Fruit fly (Drosophila melanogaster): ENCODE results near the gene Obp22a.

Obp22a gene

DNA sequence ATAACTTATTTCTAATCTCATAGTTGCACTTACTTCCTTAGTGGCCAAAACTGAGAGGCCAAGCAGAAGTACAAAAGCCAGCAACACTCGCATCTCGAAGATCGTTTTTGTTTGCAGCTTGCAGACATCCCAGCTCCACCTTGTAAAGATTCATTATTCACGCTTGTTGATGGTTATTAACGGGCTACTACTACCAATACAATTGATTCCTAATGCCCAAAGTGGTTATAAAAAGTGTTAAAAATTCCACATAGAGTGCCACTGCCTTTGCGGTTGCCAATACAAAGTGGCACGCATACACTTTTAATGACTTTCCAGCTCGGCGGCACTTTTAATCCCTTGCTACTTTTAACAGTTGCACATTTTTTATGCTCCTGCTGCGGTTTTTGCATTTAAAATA lies at the start of gene Obp22a:
Gene Obp22a (minus strand): TSS at position 101 of the 400 bp plus-strand sequence.
- TF ChIP-seq acj6 (GFP tag; optimal IDR thresholded peaks at IDR 0.05) (no peak), CG3919 (GFP tag; optimal IDR thresholded peaks at IDR 0.05) (no peak), eg (GFP tag; IDR thresholded peaks at IDR 0.05) (no peak), Eip78C (GFP tag) (no peak), achi (GFP tag; optimal IDR thresholded peaks at IDR 0.05) (no peak), Blimp-1 (GFP tag; optimal IDR thresholded peaks at IDR 0.05) (no peak), CG4318 (GFP tag; optimal IDR thresholded peaks at IDR 0.05) (no peak), cyc (GFP tag; optimal IDR thresholded peaks at IDR 0.05) (no peak), CG6163 (GFP tag; IDR thresholded peaks at IDR 0.05) (no peak), Met (GFP tag; optimal IDR thresholded peaks at IDR 0.05) (no peak), spab (GFP tag; optimal IDR thresholded peaks at IDR 0.05) (no peak), Smox (GFP tag; optimal IDR thresholded peaks at IDR 0.05) (no peak)

- TF ChIP-seq vri (GFP tag; optimal IDR thresholded peaks at IDR 0.05), result peak; percentile 42
- TF ChIP-seq Hr39 (GFP tag; optimal IDR thresholded peaks at IDR 0.05), result no peak
- TF ChIP-seq pdm3 (GFP tag; optimal IDR thresholded peaks at IDR 0.05), result no peak
- no peak for TF ChIP-seq Sox102F (GFP tag; optimal IDR thresholded peaks at IDR 0.05)
Observed at dm6 chr2L:2039458-2039857, 47.5 kb upstream of the Obp22a start.

- TF ChIP-seq CG8319 (GFP tag; optimal IDR thresholded peaks at IDR 0.05) (no peak), vri (GFP tag; optimal IDR thresholded peaks at IDR 0.05) (peak; percentile 89)
Observed at dm6 chr2L:2038956-2039263, 47.0 kb upstream of the Obp22a start.

DNA sequence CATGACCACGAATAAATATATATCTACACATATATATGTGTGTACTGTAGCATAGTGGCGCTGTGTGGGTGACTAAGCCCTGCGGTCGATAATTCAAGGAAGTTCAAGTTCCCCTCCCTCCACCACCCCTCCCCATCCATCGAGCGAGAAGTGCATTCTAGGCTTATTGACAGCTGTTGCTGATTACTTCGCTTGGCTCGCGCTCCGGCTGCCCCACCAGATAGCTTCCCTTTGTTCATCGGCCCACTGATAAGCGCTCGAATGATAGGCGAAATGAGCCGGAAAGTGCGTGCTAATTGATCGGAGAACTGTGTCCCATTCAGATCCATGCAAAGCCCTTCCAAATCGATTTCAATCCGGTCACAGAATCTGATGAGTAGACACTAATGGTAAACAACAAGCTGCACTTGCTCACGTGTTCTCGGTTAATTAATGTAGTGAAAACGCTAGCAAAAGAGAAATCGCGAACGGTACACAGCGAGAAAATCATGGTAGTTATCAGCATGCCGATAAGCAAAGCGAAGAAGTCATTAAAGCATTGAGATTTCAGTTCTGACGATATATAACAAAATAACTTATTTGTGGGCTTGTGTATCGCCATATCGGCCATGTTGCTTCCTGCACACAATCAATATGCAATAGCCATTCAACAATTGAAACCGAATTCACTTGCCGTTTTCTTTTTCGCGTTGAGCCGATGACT lies 46.4 kb upstream of the Obp22a start:
- TF ChIP-seq CG15336 (GFP tag; IDR thresholded peaks at IDR 0.05) (no peak), Eip75B (GFP tag; optimal IDR thresholded peaks at IDR 0.05) (no peak), Gug (GFP tag; IDR thresholded peaks at IDR 0.05) (no peak), eg (GFP tag; IDR thresholded peaks at IDR 0.05) (0 out of 3 replicates have a peak, but pooled peaks have one; percentile 31), CG11294 (GFP tag; IDR thresholded peaks at IDR 0.05) (no peak), Met (GFP tag; optimal IDR thresholded peaks at IDR 0.05) (no peak), spab (GFP tag; optimal IDR thresholded peaks at IDR 0.05) (no peak), Blimp-1 (GFP tag; optimal IDR thresholded peaks at IDR 0.05) (no peak), CG3919 (GFP tag; optimal IDR thresholded peaks at IDR 0.05) (no peak), CG6854 (GFP tag; optimal IDR thresholded peaks at IDR 0.05) (no peak), Eip78C (GFP tag) (no peak), Ets96B (tag; optimal IDR thresholded peaks at IDR 0.05) (no peak), CG11762 (GFP tag; optimal IDR thresholded peaks at IDR 0.05; ENCODE audit: insufficient read depth) (no peak), Smox (GFP tag; optimal IDR thresholded peaks at IDR 0.05) (no peak), Lpt (GFP tag; optimal IDR thresholded peaks at IDR 0.05) (no peak), Sox15 (GFP tag; optimal IDR thresholded peaks at IDR 0.05) (no peak), CG3032 (tag; optimal IDR thresholded peaks at IDR 0.05) (no peak), pdm3 (GFP tag; optimal IDR thresholded peaks at IDR 0.05) (no peak), CG6163 (GFP tag; IDR thresholded peaks at IDR 0.05) (no peak; the same call in 2 of the 3 replicates), CG6276 (GFP tag; optimal IDR thresholded peaks at IDR 0.05) (no peak), topi (GFP tag; optimal IDR thresholded peaks at IDR 0.05) (no peak), ss (GFP tag; optimal IDR thresholded peaks at IDR 0.05) (peak; percentile 6 to 25), fd85E (GFP tag; optimal IDR thresholded peaks at IDR 0.05) (no peak), vri (GFP tag; optimal IDR thresholded peaks at IDR 0.05) (no peak), CG8119 (GFP tag; IDR thresholded peaks at IDR 0.05) (no peak), Hr39 (GFP tag; optimal IDR thresholded peaks at IDR 0.05) (peak; percentile 12), cyc (GFP tag; optimal IDR thresholded peaks at IDR 0.05) (no peak), Hr4 (GFP tag; optimal IDR thresholded peaks at IDR 0.05) (peak; percentile 19), lz (GFP tag; optimal IDR thresholded peaks at IDR 0.05) (no peak), Ets21C (GFP tag; optimal IDR thresholded peaks at IDR 0.05) (no peak), Eip93F (GFP tag; optimal IDR thresholded peaks at IDR 0.05) (no peak), CG1621 (tag; optimal IDR thresholded peaks at IDR 0.05) (no peak), CG4318 (GFP tag; optimal IDR thresholded peaks at IDR 0.05) (no peak), CG7368 (GFP tag; optimal IDR thresholded peaks at IDR 0.05) (no peak), CG34406 (GFP tag; optimal IDR thresholded peaks at IDR 0.05) (no peak), net (GFP tag; optimal IDR thresholded peaks at IDR 0.05) (no peak), CG10631 (GFP tag; optimal IDR thresholded peaks at IDR 0.05) (no peak), svp (GFP tag) (peak; percentile 95), CG32006 (GFP tag; optimal IDR thresholded peaks at IDR 0.05) (peak; percentile 27), CG9139 (GFP tag; optimal IDR thresholded peaks at IDR 0.05) (no peak)
